Fruit fly (Drosophila melanogaster): ENCODE measurements around the gene PIG-Wa.

The PIG-Wa gene

DNA sequence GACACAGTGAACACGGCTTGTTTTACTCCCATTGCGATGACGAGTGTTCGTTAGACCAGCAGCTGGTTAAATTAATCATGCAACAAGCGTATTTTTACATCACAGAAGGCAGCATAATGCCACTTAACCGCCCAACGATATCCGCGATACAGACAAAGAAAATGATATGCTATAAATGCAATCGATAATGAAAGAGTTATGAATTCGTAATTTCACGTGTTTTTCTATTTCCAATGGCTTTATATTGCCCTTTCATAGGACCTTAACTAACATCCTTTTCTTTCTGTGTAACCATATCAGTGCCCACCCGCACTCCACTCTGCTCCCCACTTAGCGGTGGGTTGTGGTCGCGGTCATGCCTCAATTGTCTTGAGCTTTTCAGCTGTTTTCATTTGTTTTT, 30.1 kb downstream of the PIG-Wa start (continued):
- no peak for TF ChIP-seq Blimp-1 (GFP tag; optimal IDR thresholded peaks at IDR 0.05)
- no peak for TF ChIP-seq CG6254 (GFP tag; optimal IDR thresholded peaks at IDR 0.05)
- TF ChIP-seq CG9797 (GFP tag; optimal IDR thresholded peaks at IDR 0.05) = no peak
- TF ChIP-seq HLH4C (GFP tag; IDR thresholded peaks at IDR 0.05; ENCODE audit: partially characterized antibody) = no peak
- TF ChIP-seq gro (GFP tag; optimal IDR thresholded peaks at IDR 0.05) = no peak
- TF ChIP-seq Eip74EF (GFP tag; optimal IDR thresholded peaks at IDR 0.05) = no peak
- TF ChIP-seq vfl (GFP tag; optimal IDR thresholded peaks at IDR 0.05) = no peak
- no peak for TF ChIP-seq CG4404 (GFP tag; IDR thresholded peaks at IDR 0.05)
- no peak for TF ChIP-seq CG1603 (tag; optimal IDR thresholded peaks at IDR 0.05)
- peak; percentile 87 for TF ChIP-seq Ets65A (GFP tag)
- TF ChIP-seq CG9817 (tag; optimal IDR thresholded peaks at IDR 0.05) = no peak
- TF ChIP-seq phol (tag; optimal IDR thresholded peaks at IDR 0.05) = no peak
- TF ChIP-seq kay (GFP tag; optimal IDR thresholded peaks at IDR 0.05) = no peak
- TF ChIP-seq CG8290 (GFP tag; optimal IDR thresholded peaks at IDR 0.05) = no peak
- TF ChIP-seq CG8290 (tag; optimal IDR thresholded peaks at IDR 0.05) = no peak
- no peak for TF ChIP-seq Abd-B (GFP tag; optimal IDR thresholded peaks at IDR 0.05)
- no peak for TF ChIP-seq CG12071 (GFP tag; optimal IDR thresholded peaks at IDR 0.05)
- TF ChIP-seq D19B (GFP tag; optimal IDR thresholded peaks at IDR 0.05) = no peak
- TF ChIP-seq CTCF (GFP tag; optimal IDR thresholded peaks at IDR 0.05) = no peak
- no peak for TF ChIP-seq CG3281 (GFP tag; optimal IDR thresholded peaks at IDR 0.05)
- no peak for TF ChIP-seq NC2α (GFP tag; optimal IDR thresholded peaks at IDR 0.05)
- no peak for TF ChIP-seq PHDP (tag; optimal IDR thresholded peaks at IDR 0.05)
- no peak for TF ChIP-seq CG5953 (GFP tag; IDR thresholded peaks at IDR 0.05)
- no peak for TF ChIP-seq zfh2 (GFP tag; optimal IDR thresholded peaks at IDR 0.05)
- no peak for TF ChIP-seq CG14710 (tag; optimal IDR thresholded peaks at IDR 0.05)
- no peak for TF ChIP-seq CG33557 (GFP tag; optimal IDR thresholded peaks at IDR 0.05)
- TF ChIP-seq Fer1 (GFP tag; optimal IDR thresholded peaks at IDR 0.05) = no peak
- TF ChIP-seq CG15269 (tag; optimal IDR thresholded peaks at IDR 0.05) = no peak
- no peak for TF ChIP-seq prd (optimal IDR thresholded peaks at IDR 0.05)
- TF ChIP-seq prd (GFP tag; IDR thresholded peaks at IDR 0.05) = peak; percentile 33; the same call in 1 of the 3 replicates
- no peak for TF ChIP-seq CG17385 (GFP tag; optimal IDR thresholded peaks at IDR 0.05)
- no peak for TF ChIP-seq CG16815 (GFP tag; optimal IDR thresholded peaks at IDR 0.05)
- no peak for TF ChIP-seq CG7963 (GFP tag; IDR thresholded peaks at IDR 0.05; ENCODE audit: partially characterized antibody)
- TF ChIP-seq CG12391 (tag; optimal IDR thresholded peaks at IDR 0.05) = no peak
- no peak for TF ChIP-seq esg (GFP tag; conservative IDR thresholded peaks at IDR 0.05)
- no peak for TF ChIP-seq gt (GFP tag; IDR thresholded peaks at IDR 0.05)

DNA sequence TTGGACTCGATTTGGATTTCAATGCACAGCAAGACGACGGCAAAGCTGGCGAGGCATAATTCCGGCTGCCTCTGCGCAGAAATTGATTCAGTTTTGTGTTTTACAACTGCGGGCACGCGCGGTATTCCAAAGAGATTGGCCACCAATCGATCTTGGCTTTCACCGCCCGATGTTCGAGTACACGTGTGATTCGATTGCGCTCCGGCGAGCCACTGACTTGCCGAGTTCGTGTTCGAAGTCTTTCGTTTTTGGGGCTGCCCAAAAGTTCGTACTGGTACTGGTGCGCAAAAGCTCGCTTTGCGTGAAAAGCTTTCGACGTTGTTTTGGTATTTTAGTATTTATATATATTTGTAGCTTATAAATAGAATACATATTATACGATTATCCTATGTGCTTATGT, 32.1 kb downstream of the PIG-Wa start, which contains the start of gene CG18641:
CG18641 (minus strand) TSS at position 214 of the 400 bp plus-strand sequence.
- TF ChIP-seq Deaf1 (tag; optimal IDR thresholded peaks at IDR 0.05) (peak; percentile 86), Lim3 (GFP tag; IDR thresholded peaks at IDR 0.05) (no peak), CG2120 (GFP tag; optimal IDR thresholded peaks at IDR 0.05) (no peak), CG17568 (GFP tag; optimal IDR thresholded peaks at IDR 0.05) (no peak), CG34376 (GFP tag; optimal IDR thresholded peaks at IDR 0.05) (no peak), ci (GFP tag; IDR thresholded peaks at IDR 0.05) (0 out of 3 replicates have a peak, but pooled peaks have one; percentile 12), CG11247 (GFP tag; IDR thresholded peaks at IDR 0.05) (peak; percentile 53), chinmo (GFP tag; IDR thresholded peaks at IDR 0.05; ENCODE audit: partially characterized antibody) (0 out of 4 replicates have a peak, but pooled peaks have one; percentile 25), Jarid2 (GFP tag; optimal IDR thresholded peaks at IDR 0.05) (peak; percentile 53), sr (GFP tag; IDR thresholded peaks at IDR 0.05) (0 out of 3 replicates have a peak, but pooled peaks have one; percentile 11), CG12769 (tag; optimal IDR thresholded peaks at IDR 0.05) (peak; percentile 6), jigr1 (GFP tag; IDR thresholded peaks at IDR 0.05) (no peak), sd (tag; optimal IDR thresholded peaks at IDR 0.05) (peak; percentile 15), Med (GFP tag) (peak; percentile 68), knrl (GFP tag; IDR thresholded peaks at IDR 0.05; ENCODE audit: partially characterized antibody) (0 out of 3 replicates have a peak, but pooled peaks have one; percentile 14), CG13287 (GFP tag; IDR thresholded peaks at IDR 0.05; ENCODE audit: partially characterized antibody) (peak; percentile 10; the same call in 1 of the 2 replicates), lov (optimal IDR thresholded peaks at IDR 0.05) (no peak), lov (GFP tag; IDR thresholded peaks at IDR 0.05) (0 out of 3 replicates have a peak, but pooled peaks have one; percentile 12)
